In genomic region chrV:6238347-6238746, ce11 we compare ENCODE assay signal across 3 worm cellular contexts.
TF ChIP-seq lines count a peak whose summit lies in the region.

No protein-coding gene starts in this region.

TF ChIP-seq in whole organism, L1 larva, 84 proteins besides CTCF, POLR2A, EP300 and RAD21 (continued from another document and continues in another):
- TF ChIP-seq pqm-1 (tag; optimal IDR thresholded peaks at IDR 0.05; lab: Kevin White, UChicago) (no peak), efl-1 (optimal IDR thresholded peaks at IDR 0.05; lab: Kevin White, UChicago) (no peak), efl-1 (GFP tag; optimal IDR thresholded peaks at IDR 0.05 in 1 of 2; lab: Kevin White, UChicago) (no peak), fkh-8 (tag; optimal IDR thresholded peaks at IDR 0.05; lab: Kevin White, UChicago) (no peak), lir-3 (tag; optimal IDR thresholded peaks at IDR 0.05; lab: Kevin White, UChicago; ENCODE audit: poor library complexity) (no peak), ets-5 (GFP tag; IDR thresholded peaks at IDR 0.05; lab: Robert Waterston, UW) (no peak), nhr-84 (tag; optimal IDR thresholded peaks at IDR 0.05; lab: Kevin White, UChicago) (no peak), isw-1 (GFP tag; IDR thresholded peaks at IDR 0.05; lab: Robert Waterston, UW) (no peak), elt-2 (tag; optimal IDR thresholded peaks at IDR 0.05; lab: Kevin White, UChicago) (no peak), nhr-76 (tag; optimal IDR thresholded peaks at IDR 0.05; lab: Kevin White, UChicago) (no peak), ceh-82 (tag; optimal IDR thresholded peaks at IDR 0.05; lab: Kevin White, UChicago) (no peak), C04F5.9 (tag; optimal IDR thresholded peaks at IDR 0.05; lab: Kevin White, UChicago) (no peak), nhr-71 (tag; optimal IDR thresholded peaks at IDR 0.05; lab: Kevin White, UChicago) (peak; percentile 53), tbx-2 (tag; optimal IDR thresholded peaks at IDR 0.05; lab: Kevin White, UChicago) (peak; percentile 56), nhr-237 (tag; optimal IDR thresholded peaks at IDR 0.05; lab: Kevin White, UChicago) (no peak), hlh-17 (GFP tag; optimal IDR thresholded peaks at IDR 0.05; lab: Kevin White, UChicago; ENCODE audit: borderline replicate concordance) (no peak), nhr-20 (tag; optimal IDR thresholded peaks at IDR 0.05; lab: Kevin White, UChicago) (peak; percentile 73), egl-13 (tag; optimal IDR thresholded peaks at IDR 0.05; lab: Kevin White, UChicago) (no peak), ceh-8 (GFP tag; optimal IDR thresholded peaks at IDR 0.05; lab: Kevin White, UChicago) (no peak), F16B12.6 (tag; optimal IDR thresholded peaks at IDR 0.05; lab: Kevin White, UChicago) (no peak), lin-15B (tag; optimal IDR thresholded peaks at IDR 0.05; lab: Kevin White, UChicago) (no peak), lin-13 (GFP tag; optimal IDR thresholded peaks at IDR 0.05; lab: Kevin White, UChicago) (no peak), sptf-1 (tag; optimal IDR thresholded peaks at IDR 0.05; lab: Kevin White, UChicago) (no peak), nhr-11 (tag; optimal IDR thresholded peaks at IDR 0.05; lab: Kevin White, UChicago) (no peak), jun-1 (tag; optimal IDR thresholded peaks at IDR 0.05; lab: Kevin White, UChicago) (no peak), C16A3.4 (tag; optimal IDR thresholded peaks at IDR 0.05; lab: Kevin White, UChicago) (peak; percentile 11), fkh-4 (tag; optimal IDR thresholded peaks at IDR 0.05; lab: Kevin White, UChicago; ENCODE audit: borderline replicate concordance) (no peak), snu-23 (GFP tag; optimal IDR thresholded peaks at IDR 0.05; lab: Kevin White, UChicago) (peak; percentile 35), dpl-1 (GFP tag; optimal IDR thresholded peaks at IDR 0.05; lab: Kevin White, UChicago) (no peak), alr-1 (tag; optimal IDR thresholded peaks at IDR 0.05; lab: Kevin White, UChicago; ENCODE audit: borderline replicate concordance) (no peak), fkh-10 (GFP tag; optimal IDR thresholded peaks at IDR 0.05; lab: Kevin White, UChicago) (no peak), ztf-11 (tag; optimal IDR thresholded peaks at IDR 0.05; lab: Kevin White, UChicago) (no peak), nhr-90 (tag; optimal IDR thresholded peaks at IDR 0.05; lab: Kevin White, UChicago; ENCODE audit: poor library complexity) (no peak), lsy-2 (tag; optimal IDR thresholded peaks at IDR 0.05; lab: Kevin White, UChicago) (peak in 1 of 2 experiments; percentile 7), hpl-2 (GFP tag; optimal IDR thresholded peaks at IDR 0.05; lab: Kevin White, UChicago) (no peak), nhr-19 (GFP tag; conservative IDR thresholded peaks at IDR 0.05; lab: Robert Waterston, UW) (peak; percentile 16; the same call in 1 of the 2 replicates), rnt-1 (tag; optimal IDR thresholded peaks at IDR 0.05; lab: Kevin White, UChicago) (no peak), sup-37 (GFP tag; optimal IDR thresholded peaks at IDR 0.05; lab: Kevin White, UChicago) (no peak), irx-1 (tag; optimal IDR thresholded peaks at IDR 0.05; lab: Kevin White, UChicago) (no peak), blmp-1 (tag; optimal IDR thresholded peaks at IDR 0.05; lab: Kevin White, UChicago) (peak; percentile 70), unc-62 (GFP tag; optimal IDR thresholded peaks at IDR 0.05; lab: Kevin White, UChicago) (no peak), unc-98 (GFP tag; IDR thresholded peaks at IDR 0.05; lab: Robert Waterston, UW) (no peak), ceh-88 (GFP tag; IDR thresholded peaks at IDR 0.05; lab: Robert Waterston, UW) (no peak), skn-1 (tag; optimal IDR thresholded peaks at IDR 0.05; lab: Kevin White, UChicago) (no peak), lin-14 (GFP tag; optimal IDR thresholded peaks at IDR 0.05; lab: Kevin White, UChicago) (peak; percentile 57)

TF ChIP-seq in whole organism, L3 larva, 47 proteins besides CTCF, POLR2A, EP300 and RAD21 (continued from another document):
- TF ChIP-seq daf-12 (tag; optimal IDR thresholded peaks at IDR 0.05; lab: Kevin White, UChicago) (no peak), ceh-28 (tag; optimal IDR thresholded peaks at IDR 0.05; lab: Kevin White, UChicago) (no peak), ZK546.5 (tag; optimal IDR thresholded peaks at IDR 0.05; lab: Kevin White, UChicago) (no peak), ceh-82 (tag; optimal IDR thresholded peaks at IDR 0.05; lab: Kevin White, UChicago) (no peak), tbx-2 (tag; optimal IDR thresholded peaks at IDR 0.05; lab: Kevin White, UChicago) (no peak), ceh-9 (tag; optimal IDR thresholded peaks at IDR 0.05; lab: Kevin White, UChicago) (no peak), ztf-11 (tag; optimal IDR thresholded peaks at IDR 0.05; lab: Kevin White, UChicago) (no peak), lsy-12 (tag; optimal IDR thresholded peaks at IDR 0.05; lab: Kevin White, UChicago) (no peak), sea-2 (GFP tag; optimal IDR thresholded peaks at IDR 0.05; lab: Kevin White, UChicago) (no peak)

TF ChIP-seq in whole organism, L4 larva, 104 proteins besides CTCF, POLR2A, EP300 and RAD21 (continued from another document):
- peak in 1 of 2 experiments; percentile 37 for TF ChIP-seq hif-1 (tag; optimal IDR thresholded peaks at IDR 0.05; lab: Kevin White, UChicago)
- TF ChIP-seq nhr-111 (GFP tag; optimal IDR thresholded peaks at IDR 0.05; lab: Kevin White, UChicago): no peak
- peak; percentile 40 for TF ChIP-seq mxl-3 (GFP tag; optimal IDR thresholded peaks at IDR 0.05; lab: Kevin White, UChicago)
- no peak for TF ChIP-seq zip-11 (GFP tag; IDR thresholded peaks at IDR 0.05; lab: Robert Waterston, UW)
- TF ChIP-seq daf-16 (GFP tag; optimal IDR thresholded peaks at IDR 0.05; lab: Kevin White, UChicago): no peak
- TF ChIP-seq daf-16 (tag; optimal IDR thresholded peaks at IDR 0.05; lab: Kevin White, UChicago): peak; percentile 2
